Worm (Caenorhabditis elegans): ENCODE data around the gene lipl-3.

The lipl-3 gene

ce11 chrV:503728-504127 is 20.3 kb downstream of the lipl-3 start, which contains the start of gene srlf-35 (continued):
- no peak for TF ChIP-seq hlh-13 (GFP tag; optimal IDR thresholded peaks at IDR 0.05)

- no peak for TF ChIP-seq ceh-9 (tag; optimal IDR thresholded peaks at IDR 0.05)
- no peak for TF ChIP-seq unc-42 (tag; optimal IDR thresholded peaks at IDR 0.05)
- TF ChIP-seq npax-4 (tag; optimal IDR thresholded peaks at IDR 0.05) = no peak
- no peak for TF ChIP-seq fkh-6 (tag; optimal IDR thresholded peaks at IDR 0.05)
- TF ChIP-seq C08G9.2 (tag; optimal IDR thresholded peaks at IDR 0.05) = no peak
- TF ChIP-seq hlh-6 (tag; optimal IDR thresholded peaks at IDR 0.05) = no peak
- TF ChIP-seq elt-4 (tag; optimal IDR thresholded peaks at IDR 0.05) = no peak
- no peak for TF ChIP-seq mec-3 (tag; optimal IDR thresholded peaks at IDR 0.05; ENCODE audit: borderline replicate concordance)
- no peak for TF ChIP-seq ets-4 (tag; optimal IDR thresholded peaks at IDR 0.05)
- no peak for TF ChIP-seq unc-3 (GFP tag; conservative IDR thresholded peaks at IDR 0.05)
- TF ChIP-seq unc-3 (tag; optimal IDR thresholded peaks at IDR 0.05) = no peak
- TF ChIP-seq Y22D7AL.16 (tag; optimal IDR thresholded peaks at IDR 0.05) = no peak
- no peak for TF ChIP-seq hlh-15 (tag; optimal IDR thresholded peaks at IDR 0.05)
- no peak for TF ChIP-seq tbx-2 (tag; optimal IDR thresholded peaks at IDR 0.05)
- TF ChIP-seq nhr-11 (tag; optimal IDR thresholded peaks at IDR 0.05) = no peak
These were observed 21.2 kb downstream of the lipl-3 start, which contains the start of gene T01G6.10 for ce11 chrV:502803-503273. Gene T01G6.10, minus strand, starts transcription at chrV:503223.

DNA sequence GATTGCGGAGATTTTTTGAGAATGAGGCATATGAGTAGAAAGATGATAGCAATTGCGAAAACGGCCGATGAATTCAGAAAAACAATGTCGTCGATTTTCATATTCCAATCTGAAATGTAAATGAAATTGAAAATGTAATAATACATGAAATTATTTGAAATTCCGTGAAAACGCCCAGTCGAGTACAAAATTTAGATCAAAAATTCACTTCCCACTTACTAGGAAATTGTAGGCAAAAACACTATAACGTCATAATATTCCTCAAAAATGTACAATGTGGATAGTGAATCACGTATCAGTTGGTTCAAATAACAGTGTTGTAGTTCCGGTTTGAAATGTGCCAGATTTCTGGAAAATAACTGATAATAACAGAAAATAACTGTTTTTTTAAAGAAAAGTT is 22.8 kb downstream of the lipl-3 start, which contains the start of gene str-256:
Gene str-256 (minus strand): TSS at position 101 of the 400 bp plus-strand sequence.
- TF ChIP-seq nhr-11 (tag; optimal IDR thresholded peaks at IDR 0.05) = no peak
- TF ChIP-seq lin-11 (tag; optimal IDR thresholded peaks at IDR 0.05) = no peak
- no peak for TF ChIP-seq pros-1 (tag; optimal IDR thresholded peaks at IDR 0.05)
- TF ChIP-seq mec-3 (tag; optimal IDR thresholded peaks at IDR 0.05; ENCODE audit: borderline replicate concordance) = no peak
- TF ChIP-seq C38D4.7 (GFP tag; optimal IDR thresholded peaks at IDR 0.05) = no peak
- TF ChIP-seq unc-86 (tag; optimal IDR thresholded peaks at IDR 0.05) = no peak
- TF ChIP-seq C08G9.2 (tag; optimal IDR thresholded peaks at IDR 0.05) = no peak
- TF ChIP-seq odd-2 (tag; optimal IDR thresholded peaks at IDR 0.05) = no peak
- no peak for TF ChIP-seq pax-1 (tag; optimal IDR thresholded peaks at IDR 0.05)

DNA sequence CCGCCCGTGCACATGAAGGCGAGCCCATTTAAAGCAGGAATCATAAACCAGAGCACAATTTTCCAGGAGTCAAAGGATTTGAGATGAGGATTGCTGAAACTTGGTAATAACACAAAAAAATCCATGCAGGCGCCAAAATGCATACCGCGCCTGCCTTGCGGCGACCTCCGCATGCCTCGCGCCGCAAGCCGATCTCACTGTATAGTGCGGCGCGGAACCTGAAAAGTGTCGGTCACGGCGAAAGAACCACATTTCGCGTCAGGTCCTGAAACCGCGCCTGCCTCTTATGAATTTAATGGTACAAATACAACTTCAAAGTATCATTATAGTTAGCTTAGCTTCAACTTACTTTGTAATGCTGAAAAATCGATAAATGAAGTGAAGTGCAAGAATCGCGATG is 23.5 kb downstream of the lipl-3 start:
- TF ChIP-seq ceh-9 (tag; optimal IDR thresholded peaks at IDR 0.05) (no peak), dmd-4 (tag; optimal IDR thresholded peaks at IDR 0.05; ENCODE audit: borderline replicate concordance) (no peak), pqm-1 (tag; optimal IDR thresholded peaks at IDR 0.05) (no peak), K09A11.1 (tag; optimal IDR thresholded peaks at IDR 0.05; ENCODE audit: insufficient read depth) (no peak), lin-11 (tag; optimal IDR thresholded peaks at IDR 0.05) (no peak), ceh-45 (GFP tag; IDR thresholded peaks at IDR 0.05) (no peak), C38D4.7 (GFP tag; optimal IDR thresholded peaks at IDR 0.05) (no peak), ceh-19 (GFP tag; optimal IDR thresholded peaks at IDR 0.05) (no peak), rnt-1 (tag; optimal IDR thresholded peaks at IDR 0.05) (no peak), tbx-2 (tag; optimal IDR thresholded peaks at IDR 0.05) (no peak), hlh-15 (tag; optimal IDR thresholded peaks at IDR 0.05) (no peak), elt-4 (tag; optimal IDR thresholded peaks at IDR 0.05) (no peak), T23F11.4 (GFP tag; optimal IDR thresholded peaks at IDR 0.05) (no peak), dve-1 (tag; optimal IDR thresholded peaks at IDR 0.05) (no peak), ets-4 (tag; optimal IDR thresholded peaks at IDR 0.05) (no peak)

DNA sequence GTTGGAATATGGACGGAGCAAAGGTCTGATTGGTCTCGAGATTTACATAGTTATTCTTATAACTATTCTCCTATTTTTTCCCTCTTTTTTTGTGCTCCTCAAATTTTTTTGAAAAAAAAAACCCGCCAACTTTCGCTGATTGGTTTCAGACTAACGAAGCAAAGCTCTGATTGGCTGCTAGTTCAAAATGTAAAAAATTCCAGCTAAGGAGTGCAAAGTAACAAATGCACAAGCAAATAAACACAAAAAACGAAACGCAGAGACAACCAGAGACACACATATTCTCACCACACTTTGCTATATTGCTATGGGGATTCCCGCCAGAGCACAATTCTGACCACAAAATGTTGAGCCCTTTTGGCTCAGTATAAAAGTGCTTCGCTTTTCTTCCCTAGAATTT is 26.6 kb downstream of the lipl-3 start, which contains the start of gene T01G6.1:
Gene T01G6.1 (plus strand): TSS at position 301 of the 400 bp plus-strand sequence.
- TF ChIP-seq nfya-1 (tag; optimal IDR thresholded peaks at IDR 0.05) (peak; percentile 37), tbx-7 (tag; optimal IDR thresholded peaks at IDR 0.05) (no peak)

ce11 chrV:494284-494683 is 29.7 kb downstream of the lipl-3 start, which contains the start of gene nhr-131:
Gene nhr-131, plus strand, starts transcription at chrV:494370.
- TF ChIP-seq lim-6 (tag; optimal IDR thresholded peaks at IDR 0.05) (no peak), ztf-16 (tag; optimal IDR thresholded peaks at IDR 0.05) (no peak), unc-55 (GFP tag; optimal IDR thresholded peaks at IDR 0.05) (no peak), hlh-30 (tag; optimal IDR thresholded peaks at IDR 0.05; ENCODE audit: insufficient read depth) (no peak), tbx-2 (tag; optimal IDR thresholded peaks at IDR 0.05) (no peak), ref-2 (tag; optimal IDR thresholded peaks at IDR 0.05) (no peak)
